Worm (Caenorhabditis elegans): Measurements from ENCODE around the gene R151.2.

The R151.2 gene

ce11 chrIII:7166664-7167567 is 42.9 kb upstream of the R151.2 start (continued):
- TF ChIP-seq unc-98 (GFP tag; IDR thresholded peaks at IDR 0.05) (no peak), nhr-77 (tag; optimal IDR thresholded peaks at IDR 0.05) (peak; percentile 45), ces-1 (GFP tag; optimal IDR thresholded peaks at IDR 0.05) (no peak), unc-30 (tag; optimal IDR thresholded peaks at IDR 0.05) (no peak), mep-1 (tag; optimal IDR thresholded peaks at IDR 0.05) (peak; percentile 82), fos-1 (tag; optimal IDR thresholded peaks at IDR 0.05) (no peak), ztf-11 (tag; optimal IDR thresholded peaks at IDR 0.05) (no peak), nhr-71 (tag; optimal IDR thresholded peaks at IDR 0.05) (peak; percentile 65), nhr-237 (tag; optimal IDR thresholded peaks at IDR 0.05) (peak; percentile 8), skn-1 (tag; optimal IDR thresholded peaks at IDR 0.05) (peak; percentile 51), C04F5.9 (tag; optimal IDR thresholded peaks at IDR 0.05) (no peak), nhr-90 (tag; optimal IDR thresholded peaks at IDR 0.05; ENCODE audit: poor library complexity) (no peak), zag-1 (tag; optimal IDR thresholded peaks at IDR 0.05) (no peak), pag-3 (tag; optimal IDR thresholded peaks at IDR 0.05; ENCODE audit: borderline replicate concordance, insufficient read depth) (no peak), efl-3 (GFP tag; optimal IDR thresholded peaks at IDR 0.05) (no peak), mdl-1 (tag; optimal IDR thresholded peaks at IDR 0.05) (peak in 1 of 2 experiments; percentile 40), aly-2 (tag; optimal IDR thresholded peaks at IDR 0.05) (no peak), C34B4.2 (tag; optimal IDR thresholded peaks at IDR 0.05) (no peak), swsn-7 (tag; optimal IDR thresholded peaks at IDR 0.05) (peak; percentile 32), xbp-1 (tag; optimal IDR thresholded peaks at IDR 0.05) (peak; percentile 24), vab-15 (tag; optimal IDR thresholded peaks at IDR 0.05) (no peak), isw-1 (GFP tag; IDR thresholded peaks at IDR 0.05) (no peak), lir-3 (tag; optimal IDR thresholded peaks at IDR 0.05; ENCODE audit: poor library complexity) (no peak), snu-23 (GFP tag; optimal IDR thresholded peaks at IDR 0.05) (peak; percentile 51), ets-5 (GFP tag; IDR thresholded peaks at IDR 0.05) (no peak), lin-13 (GFP tag; optimal IDR thresholded peaks at IDR 0.05) (no peak), nhr-20 (tag; optimal IDR thresholded peaks at IDR 0.05) (no peak), irx-1 (tag; optimal IDR thresholded peaks at IDR 0.05) (no peak), F16B12.6 (tag; optimal IDR thresholded peaks at IDR 0.05) (peak; percentile 23), hlh-4 (tag; optimal IDR thresholded peaks at IDR 0.05) (no peak), lin-39 (tag; optimal IDR thresholded peaks at IDR 0.05) (no peak), nhr-11 (tag; optimal IDR thresholded peaks at IDR 0.05) (no peak), blmp-1 (tag; optimal IDR thresholded peaks at IDR 0.05) (no peak), mab-9 (GFP tag; IDR thresholded peaks at IDR 0.05) (no peak), nhr-76 (tag; optimal IDR thresholded peaks at IDR 0.05) (no peak), ceh-8 (GFP tag; optimal IDR thresholded peaks at IDR 0.05) (no peak), hpl-2 (GFP tag; optimal IDR thresholded peaks at IDR 0.05) (no peak), nhr-19 (GFP tag; conservative IDR thresholded peaks at IDR 0.05) (no peak), ceh-88 (GFP tag; IDR thresholded peaks at IDR 0.05) (no peak)

DNA sequence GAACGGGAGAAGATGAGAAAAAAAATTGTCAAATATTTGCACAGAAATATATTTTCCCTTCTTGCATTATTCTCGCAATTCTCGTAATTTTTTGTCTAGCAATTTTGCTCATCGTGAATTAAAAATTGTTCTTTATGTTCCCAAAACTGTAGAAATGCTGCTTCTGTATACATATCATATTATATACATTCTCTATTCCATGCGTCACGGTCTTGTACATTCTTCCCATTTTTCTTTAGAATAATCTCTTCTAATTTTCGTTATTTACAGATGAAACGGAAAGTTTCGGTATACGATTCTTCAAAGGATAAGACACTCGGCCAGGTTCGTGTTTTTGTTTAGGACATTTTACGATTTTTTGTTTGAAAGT is 42.2 kb upstream of the R151.2 start, which contains the start of gene acs-4:
acs-4 (plus strand) TSS at position 271 of the 370 bp plus-strand sequence.
- TF ChIP-seq nhr-20 (tag; optimal IDR thresholded peaks at IDR 0.05) (no peak), blmp-1 (tag; optimal IDR thresholded peaks at IDR 0.05) (peak; percentile 12)

DNA sequence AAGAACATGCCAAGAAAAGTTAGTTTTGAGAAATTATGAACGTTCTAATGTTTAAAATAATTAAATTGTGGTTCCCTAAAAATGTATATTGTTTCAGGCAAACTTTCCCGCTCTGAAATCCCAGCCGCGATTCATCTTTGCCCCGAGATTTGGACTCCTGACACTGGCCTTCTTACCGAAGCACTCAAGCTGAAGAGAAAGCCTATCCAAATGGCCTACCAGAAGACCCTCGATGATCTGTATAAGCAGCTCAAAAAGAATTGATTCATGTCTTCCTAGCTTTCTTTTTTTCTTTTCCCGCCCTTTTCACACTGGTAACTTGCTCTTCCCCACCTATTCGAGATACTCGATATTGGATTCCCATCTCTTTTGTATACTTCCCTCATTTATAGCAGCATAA is 39.7 kb upstream of the R151.2 start:
- TF ChIP-seq tbx-2 (tag; optimal IDR thresholded peaks at IDR 0.05) (no peak), egl-27 (tag; optimal IDR thresholded peaks at IDR 0.05) (no peak), nhr-85 (tag) (no peak), mef-2 (tag; optimal IDR thresholded peaks at IDR 0.05) (no peak), blmp-1 (tag; optimal IDR thresholded peaks at IDR 0.05) (no peak), zip-4 (GFP tag; optimal IDR thresholded peaks at IDR 0.05) (no peak), F16B12.6 (tag; optimal IDR thresholded peaks at IDR 0.05) (no peak), unc-98 (GFP tag; IDR thresholded peaks at IDR 0.05) (no peak), lsy-2 (tag; optimal IDR thresholded peaks at IDR 0.05) (no peak), isw-1 (GFP tag; IDR thresholded peaks at IDR 0.05) (no peak), lin-15B (tag; optimal IDR thresholded peaks at IDR 0.05) (no peak), ama-1 (optimal IDR thresholded peaks at IDR 0.05) (no peak)

All from whole organism, L1 larva.